Worm (Caenorhabditis elegans) whole organism, L4 larva: Measurements from ENCODE around the gene M05D6.1.
A peak's percentile ranks its signal among the peaks of the same experiment; 100 is the strongest.

Experiments
- F44E2.7 ChIP-seq: fragments of 200-800 bp; sonication (Bioruptor generic); IDR thresholded peaks from 2 replicates; pipeline ENCODE4 v2.1.2; 2022; ENCODE audit warnings: missing genetic modification characterization, missing compliant biosample characterization
- Y105C5A.15 ChIP-seq: fragments of 200-800 bp; sonication (Bioruptor generic); IDR thresholded peaks from 2 replicates; pipeline ENCODE4 v1.3.6; 2022; ENCODE audit warnings: missing genetic modification characterization, missing compliant biosample characterization
- Y75B8A.6 ChIP-seq: fragments of 200-800 bp; sonication (Bioruptor generic); IDR thresholded peaks from 2 replicates; pipeline ENCODE4 v1.3.6; 2022; ENCODE audit warnings: missing genetic modification reagents, missing genetic modification characterization, missing compliant biosample characterization
- ZK337.2 ChIP-seq: fragments of 200-800 bp; sonication (Bioruptor generic); IDR thresholded peaks from 2 replicates; pipeline ENCODE4 v1.3.6; 2022; ENCODE audit warnings: missing genetic modification reagents, missing genetic modification characterization, missing compliant biosample characterization
- aha-1 ChIP-seq: fragments of 150-350 bp; peaks from one replicate; lab custom pipeline; 2014; ENCODE audit warnings: missing biosample characterization, missing genetic modification characterization
- aly-2 ChIP-seq: sonication (generic microtip); optimal IDR thresholded peaks from 2 replicates; lab custom pipeline; 2018; ENCODE audit warnings: missing biosample characterization, missing genetic modification characterization
- arid-1 ChIP-seq: fragments of 200-800 bp; sonication (Bioruptor generic); conservative IDR thresholded peaks from 2 replicates; pipeline ENCODE4 v1.3.6; 2022; ENCODE audit warnings: missing genetic modification reagents, missing genetic modification characterization, missing compliant biosample characterization
- ceh-44 ChIP-seq: fragments of 200-800 bp; sonication (Bioruptor generic); IDR thresholded peaks from 2 replicates; pipeline ENCODE4 v1.3.6; 2022; ENCODE audit warnings: missing genetic modification reagents, missing genetic modification characterization, missing compliant biosample characterization
- daf-16 ChIP-seq, 3 experiments: sonication (generic microtip); optimal IDR thresholded peaks; 2 replicates each; lab custom pipeline; 2016 to 2017; ENCODE audit warnings: missing genetic modification characterization in 3 of 3, missing genetic modification reagents in 3 of 3, mild to moderate bottlenecking in 2 of 3, missing compliant biosample characterization in 2 of 3, missing biosample characterization in 1 of 3, moderate library complexity in 1 of 3
- daf-19 ChIP-seq: fragments of 200-800 bp; sonication (Bioruptor generic); conservative IDR thresholded peaks from 2 replicates; pipeline ENCODE4 v1.3.6; 2022; ENCODE audit warnings: missing genetic modification characterization, missing compliant biosample characterization
- daf-8 ChIP-seq: fragments of 200-800 bp; sonication (Bioruptor generic); IDR thresholded peaks from 2 replicates; pipeline ENCODE4 v1.3.6; 2022; ENCODE audit warnings: missing genetic modification characterization, missing compliant biosample characterization
- dmd-6 ChIP-seq: fragments of 200-800 bp; sonication (Bioruptor generic); IDR thresholded peaks from 2 replicates; pipeline ENCODE4 v1.3.6; 2022; ENCODE audit warnings: missing genetic modification reagents, missing genetic modification characterization, missing compliant biosample characterization
- egl-43 ChIP-seq: fragments of 200-800 bp; sonication (Bioruptor generic); IDR thresholded peaks from 2 replicates; pipeline ENCODE4 v1.3.6; 2022; ENCODE audit warnings: missing genetic modification reagents, missing genetic modification characterization, missing compliant biosample characterization
- fkh-10 ChIP-seq: fragments of 150-350 bp; optimal IDR thresholded peaks from 2 replicates; lab custom pipeline; 2014; ENCODE audit warnings: missing biosample characterization, missing genetic modification reagents, missing genetic modification characterization
- fos-1 ChIP-seq: fragments of 150-350 bp; optimal IDR thresholded peaks from 2 replicates; lab custom pipeline; 2014; ENCODE audit warnings: missing biosample characterization, missing genetic modification characterization
- hlh-11 ChIP-seq: fragments of 200-800 bp; sonication (Bioruptor generic); optimal IDR thresholded peaks from 2 replicates; lab custom pipeline; 2018; ENCODE audit warnings: mild to moderate bottlenecking, missing genetic modification characterization, missing compliant biosample characterization
- hlh-30 ChIP-seq: sonication (generic microtip); optimal IDR thresholded peaks from 2 replicates; lab custom pipeline; 2017; ENCODE audit warnings: antibody characterized with exemption, mild to moderate bottlenecking, missing genetic modification characterization, missing compliant biosample characterization; ENCODE audit not compliant: insufficient read depth
- hmg-1.1 ChIP-seq: fragments of 200-800 bp; sonication (Bioruptor generic); IDR thresholded peaks from 2 replicates; pipeline ENCODE4 v1.3.6; 2022; ENCODE audit warnings: missing genetic modification reagents, missing genetic modification characterization, missing compliant biosample characterization
- jun-1 ChIP-seq: fragments of 150-350 bp; optimal IDR thresholded peaks from 2 replicates; lab custom pipeline; 2014; ENCODE audit warnings: missing biosample characterization, missing genetic modification reagents, missing genetic modification characterization
- lin-1 ChIP-seq: fragments of 200-800 bp; sonication (Bioruptor generic); IDR thresholded peaks from 2 replicates; pipeline ENCODE4 v1.3.6; 2022; ENCODE audit warnings: missing genetic modification reagents, missing genetic modification characterization, missing compliant biosample characterization
- lin-38 ChIP-seq: fragments of 200-800 bp; sonication (Bioruptor generic); IDR thresholded peaks from 2 replicates; pipeline ENCODE4 v1.3.6; 2022; ENCODE audit warnings: missing genetic modification reagents, missing genetic modification characterization, missing compliant biosample characterization
- lsy-2 ChIP-seq, 2 experiments: fragments of 150-350 bp in 1 of 2; sonication (generic microtip) in 1 of 2; optimal IDR thresholded peaks; 2 replicates each; lab custom pipeline; 2014 to 2017; ENCODE audit warnings: missing biosample characterization in 2 of 2, missing genetic modification characterization in 2 of 2
- madf-9 ChIP-seq: fragments of 200-800 bp; sonication (Bioruptor generic); conservative IDR thresholded peaks from 2 replicates; pipeline ENCODE4 v1.3.6; 2022; ENCODE audit warnings: missing genetic modification reagents, missing genetic modification characterization, missing compliant biosample characterization
- mdt-29 ChIP-seq: fragments of 200-800 bp; sonication (Bioruptor generic); IDR thresholded peaks from 2 replicates; pipeline ENCODE4 v1.3.6; 2022; ENCODE audit warnings: missing genetic modification reagents, missing genetic modification characterization, missing compliant biosample characterization
- mep-1 ChIP-seq: fragments of 150-350 bp; sonication (generic microtip); optimal IDR thresholded peaks from 3 replicates; lab custom pipeline; 2014; ENCODE audit warnings: missing biosample characterization, missing genetic modification characterization
- nhr-237 ChIP-seq: sonication (generic microtip); optimal IDR thresholded peaks from 2 replicates; lab custom pipeline; 2017; ENCODE audit warnings: missing biosample characterization, missing genetic modification characterization
- nhr-76 ChIP-seq: fragments of 150-350 bp; optimal IDR thresholded peaks from 2 replicates; lab custom pipeline; 2014; ENCODE audit warnings: missing biosample characterization, missing genetic modification characterization
- nhr-77 ChIP-seq: fragments of 150-350 bp; optimal IDR thresholded peaks from 2 replicates; lab custom pipeline; 2014; ENCODE audit warnings: missing biosample characterization, missing genetic modification characterization
- pha-4 ChIP-seq, 2 experiments: fragments of 150-350 bp in 1 of 2; fragments of 200-800 bp in 1 of 2; sonication (Bioruptor generic) in 1 of 2; IDR thresholded peaks in 1 of 2; optimal IDR thresholded peaks in 1 of 2; 2 replicates each; pipeline versions ENCODE4 v1.3.6 to Lab custom; 2014 to 2022; ENCODE audit warnings: missing genetic modification characterization in 2 of 2, missing genetic modification reagents in 2 of 2, missing biosample characterization in 1 of 2, missing compliant biosample characterization in 1 of 2
- sdz-12 ChIP-seq: fragments of 200-800 bp; sonication (Bioruptor generic); optimal IDR thresholded peaks from 2 replicates; lab custom pipeline; 2018; ENCODE audit warnings: mild to moderate bottlenecking, missing genetic modification characterization, missing compliant biosample characterization
- snpc-1.2 ChIP-seq: fragments of 200-800 bp; sonication (Bioruptor generic); IDR thresholded peaks from 2 replicates; pipeline ENCODE4 v1.3.6; 2022; ENCODE audit warnings: missing genetic modification reagents, missing genetic modification characterization, missing compliant biosample characterization
- unc-62 ChIP-seq, 3 experiments: fragments of 150-350 bp in 1 of 3; sonication (generic microtip); optimal IDR thresholded peaks in 2 of 3; peaks in 1 of 3; 1 replicate in 1 of 3; 2 replicates in 2 of 3; lab custom pipeline; 2014 to 2017; ENCODE audit warnings: missing biosample characterization in 3 of 3, missing genetic modification characterization in 3 of 3, missing genetic modification reagents in 3 of 3, missing genotype in 1 of 3
- vab-7 ChIP-seq: fragments of 200-800 bp; sonication (Bioruptor generic); IDR thresholded peaks from 2 replicates; pipeline ENCODE4 v1.3.6; 2022; ENCODE audit warnings: missing genetic modification reagents, missing genetic modification characterization, missing compliant biosample characterization
- zfp-2 ChIP-seq: sonication (generic microtip); optimal IDR thresholded peaks from 2 replicates; lab custom pipeline; 2016; ENCODE audit warnings: mild to moderate bottlenecking, missing genetic modification characterization, missing compliant biosample characterization
- ztf-7 ChIP-seq: fragments of 150-350 bp; optimal IDR thresholded peaks from 2 replicates; lab custom pipeline; 2014; ENCODE audit warnings: missing biosample characterization, missing genetic modification characterization

The M05D6.1 gene

DNA sequence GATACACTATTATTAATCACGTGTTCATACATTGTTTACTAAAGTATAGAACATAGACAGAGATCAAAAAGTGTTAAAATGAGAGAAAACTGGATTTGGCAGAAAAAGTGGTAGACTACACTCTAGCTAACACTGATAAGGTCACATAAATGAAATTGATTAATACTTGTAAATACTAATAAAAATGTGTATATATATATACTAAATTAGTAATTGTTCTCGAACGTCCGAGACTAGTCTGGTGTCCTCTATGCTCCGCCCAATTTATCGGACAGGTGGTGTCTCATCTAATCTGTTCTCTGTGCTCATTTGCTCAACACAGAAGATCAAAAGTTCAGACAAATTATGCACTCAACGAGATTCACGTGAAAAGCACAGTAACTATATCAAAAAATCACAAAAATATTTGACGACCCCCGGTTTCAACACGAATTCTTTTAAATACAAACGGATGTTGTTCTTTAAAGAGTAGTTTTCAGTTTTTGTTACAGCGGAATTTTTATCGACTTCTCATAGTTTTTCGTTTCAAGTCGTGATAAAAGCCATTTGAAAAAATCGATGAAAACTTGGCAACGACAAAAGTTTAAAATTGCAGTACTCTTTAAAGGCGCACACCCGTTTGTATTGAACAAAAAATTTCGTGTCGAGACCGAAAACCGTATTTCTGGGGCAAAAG is 6.0 kb upstream of the M05D6.1 start (continued):
- TF ChIP-seq mep-1 (tag; lab: Kevin White, UChicago) (peak; percentile 37), daf-19 (GFP tag; lab: Robert Waterston, UW) (0 out of 2 replicates have a peak, but pooled peaks have one; percentile 10), mdt-29 (GFP tag; lab: Robert Waterston, UW) (peak; percentile 69), lin-1 (GFP tag; lab: Robert Waterston, UW) (0 out of 2 replicates have a peak, but pooled peaks have one; percentile 8), hlh-30 (tag; lab: Kevin White, UChicago) (peak; percentile 40), nhr-76 (tag; lab: Kevin White, UChicago) (no peak), zfp-2 (no peak), snpc-1.2 (GFP tag; lab: Robert Waterston, UW) (peak; percentile 15; the same call in 1 of the 2 replicates), hmg-1.1 (GFP tag; lab: Robert Waterston, UW) (no peak), lin-38 (GFP tag; lab: Robert Waterston, UW) (0 out of 2 replicates have a peak, but pooled peaks have one; percentile 27), ZK337.2 (GFP tag; lab: Robert Waterston, UW) (no peak), fkh-10 (GFP tag; lab: Kevin White, UChicago) (no peak), dmd-6 (GFP tag; lab: Robert Waterston, UW) (peak; percentile 72), daf-16 (GFP tag; optimal IDR thresholded peaks at IDR 0.05; lab: Kevin White, UChicago) (peak in 1 of 2 experiments; percentile 87), daf-16 (tag; optimal IDR thresholded peaks at IDR 0.05; lab: Kevin White, UChicago) (peak; percentile 70), sdz-12 (GFP tag; lab: Kevin White, UChicago) (no peak), nhr-77 (tag; lab: Kevin White, UChicago) (peak; percentile 39), Y75B8A.6 (0 out of 2 replicates have a peak, but pooled peaks have one; percentile 41), ceh-44 (no peak), nhr-237 (no peak), fos-1 (tag; lab: Kevin White, UChicago) (no peak), lsy-2 (tag; optimal IDR thresholded peaks at IDR 0.05; lab: Kevin White, UChicago) (peak in 1 of 2 experiments; percentile 52)

DNA sequence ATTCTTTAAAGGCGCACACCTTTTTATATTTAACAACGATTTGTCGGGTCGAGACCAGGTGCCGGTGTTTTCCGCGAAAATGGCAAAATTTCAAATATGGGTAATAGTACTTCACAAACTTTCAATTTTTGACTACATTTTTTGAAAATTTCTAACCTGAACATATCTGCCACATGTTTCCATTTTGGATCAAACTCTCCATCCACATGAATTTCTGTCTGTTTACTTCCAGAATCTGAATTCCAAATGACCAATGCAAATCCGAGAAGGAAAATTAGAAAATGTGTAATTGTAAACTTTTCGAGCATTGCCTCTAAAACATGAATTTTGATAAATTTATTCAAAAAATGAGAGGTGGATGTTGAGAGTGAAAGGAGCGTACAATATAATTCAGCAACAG is 5.0 kb upstream of the M05D6.1 start, which contains the start of gene lact-4:
lact-4 (minus strand) TSS at position 313 of the 400 bp plus-strand sequence.
- TF ChIP-seq madf-9 (GFP tag; lab: Robert Waterston, UW) (no peak), unc-62 (GFP tag; optimal IDR thresholded peaks at IDR 0.05 in 1 of 2; lab: Kevin White, UChicago) (peak in 1 of 2 experiments; percentile 11), unc-62 (tag; optimal IDR thresholded peaks at IDR 0.05; lab: Kevin White, UChicago) (no peak), daf-19 (GFP tag; lab: Robert Waterston, UW) (no peak), egl-43 (no peak), daf-8 (GFP tag; lab: Robert Waterston, UW) (no peak), Y105C5A.15 (GFP tag; lab: Robert Waterston, UW) (0 out of 2 replicates have a peak, but pooled peaks have one; percentile 8), F44E2.7 (GFP tag; lab: Robert Waterston, UW) (no peak), aha-1 (tag; lab: Kevin White, UChicago) (peak; percentile 93), arid-1 (GFP tag; lab: Robert Waterston, UW) (no peak), hlh-11 (tag; lab: Kevin White, UChicago) (no peak), pha-4 (GFP tag; IDR thresholded peaks at IDR 0.05; lab: Robert Waterston, UW) (no peak), pha-4 (tag; optimal IDR thresholded peaks at IDR 0.05; lab: Kevin White, UChicago) (no peak), aly-2 (tag; lab: Kevin White, UChicago) (no peak), ztf-7 (tag; lab: Kevin White, UChicago) (no peak), jun-1 (no peak), daf-16 (GFP tag; optimal IDR thresholded peaks at IDR 0.05; lab: Kevin White, UChicago) (no peak), daf-16 (tag; optimal IDR thresholded peaks at IDR 0.05; lab: Kevin White, UChicago) (no peak), nhr-77 (tag; lab: Kevin White, UChicago) (no peak)

DNA sequence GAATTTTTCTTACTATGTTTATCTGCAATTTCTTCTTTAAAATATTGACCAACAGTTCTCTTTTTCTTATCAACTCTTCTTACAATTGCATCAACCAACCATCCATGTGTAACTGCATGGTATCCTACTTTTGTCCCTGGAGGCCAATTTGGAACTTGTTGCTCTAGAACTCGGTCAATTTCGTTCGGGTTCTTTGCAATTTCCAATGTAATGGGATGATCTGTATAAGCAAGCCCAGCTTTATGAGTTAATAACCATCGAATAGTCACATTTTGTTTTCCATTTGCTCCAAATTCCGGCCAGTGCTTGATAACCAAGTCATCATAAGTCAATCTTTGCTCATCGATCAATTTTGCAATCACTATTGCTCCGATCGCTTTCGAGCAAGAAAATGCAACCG is 4.1 kb upstream of the M05D6.1 start:
- no peak for TF ChIP-seq pha-4 (GFP tag; IDR thresholded peaks at IDR 0.05; lab: Robert Waterston, UW)
- no peak for TF ChIP-seq pha-4 (tag; optimal IDR thresholded peaks at IDR 0.05; lab: Kevin White, UChicago)
- TF ChIP-seq daf-16 (GFP tag; optimal IDR thresholded peaks at IDR 0.05; lab: Kevin White, UChicago), result no peak
- TF ChIP-seq daf-16 (tag; optimal IDR thresholded peaks at IDR 0.05; lab: Kevin White, UChicago), result peak; percentile 29
- TF ChIP-seq lsy-2 (tag; optimal IDR thresholded peaks at IDR 0.05; lab: Kevin White, UChicago), result peak in 1 of 2 experiments; percentile 6
- TF ChIP-seq vab-7 (GFP tag; lab: Robert Waterston, UW), result peak; percentile 18; the same call in 1 of the 2 replicates
- TF ChIP-seq, all 104 proteins: peak for 3
